Fruit fly (Drosophila melanogaster) whole organism, embryonic: ENCODE results near the gene CG13609.

Experiments
- CG10654 ChIP-seq: fragments of 200-800 bp; sonication (Bioruptor generic); optimal IDR thresholded peaks from 2 replicates; lab custom pipeline; 2016; ENCODE audit warnings: missing biosample characterization, missing genetic modification characterization
- CG11247 ChIP-seq: fragments of 200-800 bp; sonication (Bioruptor generic); IDR thresholded peaks from 2 replicates; pipeline ENCODE4 v1.3.6; 2022; ENCODE audit warnings: missing biosample characterization, missing genetic modification characterization
- CG12659 ChIP-seq: fragments of 200-800 bp; sonication (Bioruptor generic); optimal IDR thresholded peaks from 3 replicates; lab custom pipeline; 2017; ENCODE audit warnings: mild to moderate bottlenecking, missing biosample characterization, missing genetic modification reagents, missing genetic modification characterization
- CG13424 ChIP-seq: fragments of 200-800 bp; sonication (Bioruptor generic); optimal IDR thresholded peaks from 2 replicates; lab custom pipeline; 2019; ENCODE audit warnings: missing biosample characterization, mild to moderate bottlenecking, missing genetic modification characterization, moderate library complexity
- CG14050 ChIP-seq: fragments of 200-800 bp; sonication (Bioruptor generic); IDR thresholded peaks from 3 replicates; pipeline ENCODE4 v1.3.6; 2022; ENCODE audit warnings: missing biosample characterization, missing genetic modification characterization
- CG1529 ChIP-seq: fragments of 200-800 bp; sonication (Bioruptor generic); optimal IDR thresholded peaks from 3 replicates; lab custom pipeline; 2018; ENCODE audit warnings: missing biosample characterization, missing genetic modification characterization
- CG1603 ChIP-seq: fragments of 200-800 bp; sonication (Bioruptor generic); optimal IDR thresholded peaks from 2 replicates; lab custom pipeline; 2019; ENCODE audit warnings: missing biosample characterization, mild to moderate bottlenecking, missing genetic modification characterization, moderate library complexity
- CG17612 ChIP-seq: fragments of 200-800 bp; sonication (Bioruptor generic); IDR thresholded peaks from 2 replicates; pipeline ENCODE4 v1.3.6; 2022; ENCODE audit warnings: missing biosample characterization, missing genetic modification characterization
- CG17829 ChIP-seq: fragments of 200-800 bp; optimal IDR thresholded peaks from 2 replicates; lab custom pipeline; 2019; ENCODE audit warnings: missing biosample characterization, mild to moderate bottlenecking, missing genetic modification characterization, moderate library complexity
- CG31388 ChIP-seq: fragments of 200-800 bp; sonication (Bioruptor generic); optimal IDR thresholded peaks from 2 replicates; lab custom pipeline; 2016; ENCODE audit warnings: missing biosample characterization, missing genetic modification characterization
- CG3163 ChIP-seq: fragments of 200-800 bp; sonication (Bioruptor generic); optimal IDR thresholded peaks from 3 replicates; lab custom pipeline; 2016; ENCODE audit warnings: missing biosample characterization, missing genetic modification characterization
- CG32767 ChIP-seq: fragments of 200-800 bp; sonication (Bioruptor generic); IDR thresholded peaks from 2 replicates; pipeline ENCODE4 v1.3.6; 2022; ENCODE audit warnings: missing biosample characterization, missing genetic modification characterization
- CG33557 ChIP-seq: fragments of 200-800 bp; sonication (Bioruptor generic); optimal IDR thresholded peaks from 2 replicates; lab custom pipeline; 2019; ENCODE audit warnings: missing biosample characterization, mild to moderate bottlenecking, missing genetic modification characterization, moderate library complexity
- CG4282 ChIP-seq: fragments of 200-800 bp; sonication (Bioruptor generic); optimal IDR thresholded peaks from 2 replicates; lab custom pipeline; 2016; ENCODE audit warnings: missing biosample characterization, missing genetic modification characterization
- CG4820 ChIP-seq: fragments of 200-800 bp; sonication (Bioruptor generic); optimal IDR thresholded peaks from 3 replicates; lab custom pipeline; 2016; ENCODE audit warnings: missing biosample characterization, missing genetic modification characterization
- CG5245 ChIP-seq: fragments of 200-800 bp; sonication (Bioruptor generic); optimal IDR thresholded peaks from 3 replicates; lab custom pipeline; 2016; ENCODE audit warnings: missing biosample characterization, missing genetic modification characterization
- CG7745 ChIP-seq: fragments of 200-800 bp; sonication (Bioruptor generic); optimal IDR thresholded peaks from 2 replicates; lab custom pipeline; 2018; ENCODE audit warnings: missing biosample characterization, mild to moderate bottlenecking, missing genetic modification characterization, moderate library complexity
- CG9437 ChIP-seq: fragments of 200-800 bp; sonication (Bioruptor generic); optimal IDR thresholded peaks from 2 replicates; lab custom pipeline; 2018; ENCODE audit warnings: missing biosample characterization, mild to moderate bottlenecking, missing genetic modification characterization
- Camta ChIP-seq: fragments of 200-800 bp; sonication (Bioruptor generic); optimal IDR thresholded peaks from 2 replicates; lab custom pipeline; 2016; ENCODE audit warnings: missing biosample characterization, missing genetic modification characterization
- Dbx ChIP-seq: fragments of 200-800 bp; sonication (Bioruptor generic); IDR thresholded peaks from 3 replicates; pipeline ENCODE4 v1.3.6; 2022; ENCODE audit warnings: missing biosample characterization, missing genetic modification characterization
- Dip2 ChIP-seq: fragments of 200-800 bp; sonication (Bioruptor generic); IDR thresholded peaks from 2 replicates; pipeline ENCODE4 v1.3.6; 2022; ENCODE audit warnings: missing biosample characterization, missing genetic modification characterization
- Dll ChIP-seq: fragments of 200-800 bp; sonication (Bioruptor generic); IDR thresholded peaks from 4 replicates; pipeline ENCODE4 v1.3.6; 2022; ENCODE audit warnings: missing biosample characterization, missing genetic modification characterization; ENCODE audit not compliant: partially characterized antibody
- Ets65A ChIP-seq: fragments of 200-800 bp; sonication (Bioruptor generic); peaks from one replicate; lab custom pipeline; 2016; ENCODE audit warnings: missing biosample characterization, missing genetic modification characterization
- HLH54F ChIP-seq: fragments of 200-800 bp; sonication (Bioruptor generic); optimal IDR thresholded peaks from 3 replicates; lab custom pipeline; 2016; ENCODE audit warnings: missing biosample characterization, missing genetic modification characterization
- HmgZ ChIP-seq: fragments of 200-800 bp; sonication (Bioruptor generic); optimal IDR thresholded peaks from 2 replicates; lab custom pipeline; 2018; ENCODE audit warnings: missing biosample characterization, mild to moderate bottlenecking, missing genetic modification characterization
- Hmr ChIP-seq: fragments of 200-800 bp; sonication (Bioruptor generic); optimal IDR thresholded peaks from 3 replicates; lab custom pipeline; 2017; ENCODE audit warnings: mild to moderate bottlenecking, missing biosample characterization, missing genetic modification reagents, missing genetic modification characterization
- NC2β ChIP-seq: fragments of 200-800 bp; sonication (Bioruptor generic); optimal IDR thresholded peaks from 2 replicates; lab custom pipeline; 2016; ENCODE audit warnings: missing biosample characterization, missing genetic modification characterization
- Nf-YB ChIP-seq: fragments of 200-800 bp; sonication (Bioruptor generic); optimal IDR thresholded peaks from 3 replicates; lab custom pipeline; 2019; ENCODE audit warnings: missing biosample characterization, mild to moderate bottlenecking, missing genetic modification characterization, moderate library complexity
- Pdp1 ChIP-seq, 2 experiments: fragments of 200-800 bp; sonication (Bioruptor generic); optimal IDR thresholded peaks; 3 replicates each; lab custom pipeline; 2016; ENCODE audit warnings: missing biosample characterization in 2 of 2, missing genetic modification characterization in 2 of 2, mild to moderate bottlenecking in 1 of 2, moderate library complexity in 1 of 2
- abd-A ChIP-seq: fragments of 200-800 bp; sonication (Bioruptor generic); optimal IDR thresholded peaks from 3 replicates; lab custom pipeline; 2019; ENCODE audit warnings: missing biosample characterization, mild to moderate bottlenecking, missing genetic modification characterization, moderate library complexity
- br ChIP-seq: fragments of >200 bp; optimal IDR thresholded peaks from 2 replicates; lab custom pipeline; 2017
- dati ChIP-seq: fragments of 200-800 bp; sonication (Bioruptor generic); IDR thresholded peaks from 2 replicates; pipeline ENCODE4 v1.3.6; 2022; ENCODE audit warnings: missing biosample characterization, missing genetic modification characterization
- emc ChIP-seq: fragments of 200-800 bp; sonication (Bioruptor generic); optimal IDR thresholded peaks from 2 replicates; lab custom pipeline; 2016; ENCODE audit warnings: missing biosample characterization, missing genetic modification characterization
- fd64A ChIP-seq: fragments of 200-800 bp; sonication (Bioruptor generic); optimal IDR thresholded peaks from 3 replicates; lab custom pipeline; 2018; ENCODE audit warnings: missing biosample characterization, mild to moderate bottlenecking, missing genetic modification characterization
- fu2 ChIP-seq: fragments of 200-800 bp; sonication (Bioruptor generic); optimal IDR thresholded peaks from 2 replicates; lab custom pipeline; 2016; ENCODE audit warnings: missing biosample characterization, missing genetic modification characterization
- gcm2 ChIP-seq: fragments of 200-800 bp; sonication (Bioruptor generic); optimal IDR thresholded peaks from 2 replicates; lab custom pipeline; 2016; ENCODE audit warnings: missing biosample characterization, missing genetic modification characterization
- hb ChIP-seq: fragments of 200-800 bp; sonication (Bioruptor generic); IDR thresholded peaks from 3 replicates; pipeline ENCODE4 v1.3.6; 2022; ENCODE audit warnings: missing biosample characterization, missing genetic modification characterization; ENCODE audit not compliant: partially characterized antibody
- hth ChIP-seq: fragments of >200 bp; optimal IDR thresholded peaks from 2 replicates; lab custom pipeline; 2017; ENCODE audit warnings: inconsistent platforms
- jing ChIP-seq: fragments of 200-800 bp; sonication (Bioruptor generic); optimal IDR thresholded peaks from 2 replicates; lab custom pipeline; 2018; ENCODE audit warnings: missing biosample characterization, mild to moderate bottlenecking, missing genetic modification characterization
- ken ChIP-seq: fragments of 200-800 bp; sonication (Bioruptor generic); IDR thresholded peaks from 3 replicates; pipeline ENCODE4 v1.3.6; 2022; ENCODE audit warnings: missing biosample characterization, missing genetic modification characterization
- mld ChIP-seq: fragments of 200-800 bp; sonication (Bioruptor generic); IDR thresholded peaks from 3 replicates; pipeline ENCODE4 v1.3.6; 2022; ENCODE audit warnings: missing biosample characterization, missing genetic modification characterization; ENCODE audit not compliant: partially characterized antibody
- pnt ChIP-seq: fragments of 200-800 bp; sonication (Bioruptor generic); optimal IDR thresholded peaks from 3 replicates; lab custom pipeline; 2016; ENCODE audit warnings: missing biosample characterization, missing genetic modification characterization
- row ChIP-seq: fragments of 200-800 bp; sonication (Bioruptor generic); IDR thresholded peaks from 3 replicates; pipeline ENCODE4 v1.3.6; 2022; ENCODE audit warnings: missing biosample characterization, missing genetic modification characterization
- sim ChIP-seq: fragments of 200-800 bp; sonication (Bioruptor generic); IDR thresholded peaks from 2 replicates; pipeline ENCODE4 v1.3.6; 2022; ENCODE audit warnings: missing biosample characterization, missing genetic modification characterization
- tin ChIP-seq: fragments of 200-800 bp; sonication (Bioruptor generic); optimal IDR thresholded peaks from 3 replicates; lab custom pipeline; 2016; ENCODE audit warnings: missing biosample characterization, missing genetic modification characterization
- tll ChIP-seq, 2 experiments: fragments of 200-800 bp in 1 of 2; fragments of >200 bp in 1 of 2; sonication (Bioruptor generic) in 1 of 2; optimal IDR thresholded peaks; 2 replicates each; lab custom pipeline; 2017 to 2019; ENCODE audit warnings: missing biosample characterization in 2 of 2, missing genetic modification characterization in 2 of 2, mild to moderate bottlenecking in 1 of 2, moderate library complexity in 1 of 2
- vnd ChIP-seq: fragments of 200-800 bp; sonication (Bioruptor generic); IDR thresholded peaks from 3 replicates; pipeline ENCODE4 v1.3.6; 2022; ENCODE audit warnings: missing biosample characterization, missing genetic modification characterization; ENCODE audit not compliant: partially characterized antibody
- wor ChIP-seq: fragments of 200-800 bp; sonication (Bioruptor generic); IDR thresholded peaks from 2 replicates; pipeline ENCODE4 v1.3.6; 2022; ENCODE audit warnings: missing biosample characterization, missing genetic modification characterization
- yki ChIP-seq: fragments of >200 bp; optimal IDR thresholded peaks from 3 replicates; lab custom pipeline; 2018
- z ChIP-seq: fragments of 200-800 bp; sonication (Bioruptor generic); IDR thresholded peaks from 3 replicates; pipeline ENCODE4 v1.3.6; 2022; ENCODE audit warnings: missing biosample characterization, missing genetic modification characterization

Gene CG13609

dm6 chr3R:24259278-24260040, 32.6 kb downstream of the CG13609 start (continued):
- TF ChIP-seq br (lab: Kevin White, UChicago), result no peak
- peak; percentile 91 for TF ChIP-seq HmgZ
- TF ChIP-seq pnt (GFP tag; lab: Kevin White, UChicago), result peak; percentile 87
- TF ChIP-seq hth (lab: Kevin White, UChicago), result no peak
- no peak for TF ChIP-seq CG7745 (tag; lab: Kevin White, UChicago)
- peak; percentile 89 for TF ChIP-seq row (GFP tag; lab: Robert Waterston, UW)
- peak; percentile 61 for TF ChIP-seq CG33557 (GFP tag; lab: Kevin White, UChicago)
- TF ChIP-seq Dll (GFP tag; lab: Robert Waterston, UW), result peak; percentile 29; the same call in 1 of the 4 replicates
- no peak for TF ChIP-seq abd-A (tag; lab: Kevin White, UChicago)
- TF ChIP-seq CG3163 (GFP tag; lab: Kevin White, UChicago), result no peak
- TF ChIP-seq Pdp1 (GFP tag; optimal IDR thresholded peaks at IDR 0.05; lab: Kevin White, UChicago), result peak; percentile 90 to 93
- peak; percentile 83 for TF ChIP-seq CG32767 (GFP tag; lab: Robert Waterston, UW)
- TF ChIP-seq CG4820, result peak; percentile 85
- TF ChIP-seq emc, result peak; percentile 81
- peak; percentile 79 for TF ChIP-seq gcm2 (GFP tag; lab: Kevin White, UChicago)
- TF ChIP-seq CG1603 (tag; lab: Kevin White, UChicago), result peak; percentile 94
- TF ChIP-seq tll (GFP tag; optimal IDR thresholded peaks at IDR 0.05; lab: Kevin White, UChicago), result peak in 1 of 2 experiments; percentile 82
- TF ChIP-seq Ets65A, result no peak
- peak; percentile 66 for TF ChIP-seq ken
- TF ChIP-seq HLH54F (GFP tag; lab: Kevin White, UChicago), result peak; percentile 87
- TF ChIP-seq fd64A (GFP tag; lab: Kevin White, UChicago), result peak; percentile 84
- TF ChIP-seq CG9437, result peak; percentile 71
- peak; percentile 82 for TF ChIP-seq CG5245 (GFP tag; lab: Kevin White, UChicago)
- peak; percentile 89 for TF ChIP-seq NC2β
- TF ChIP-seq Camta (GFP tag; lab: Kevin White, UChicago), result peak; percentile 85
- no peak for TF ChIP-seq vnd (GFP tag; lab: Robert Waterston, UW)
- TF ChIP-seq dati (GFP tag; lab: Robert Waterston, UW), result 0 out of 2 replicates have a peak, but pooled peaks have one; percentile 36
- TF ChIP-seq yki (lab: Kevin White, UChicago), result no peak
- TF ChIP-seq CG4282 (GFP tag; lab: Kevin White, UChicago), result peak; percentile 73
- TF ChIP-seq CG13424 (tag; lab: Kevin White, UChicago), result peak; percentile 86
- TF ChIP-seq hb (GFP tag; lab: Robert Waterston, UW), result no peak
- peak; percentile 75 for TF ChIP-seq CG14050
- TF ChIP-seq Dip2 (GFP tag; lab: Robert Waterston, UW), result no peak
- TF ChIP-seq Dbx (GFP tag; lab: Robert Waterston, UW), result peak; percentile 87
- peak; percentile 87 for TF ChIP-seq CG11247 (GFP tag; lab: Robert Waterston, UW)
- peak; percentile 77 for TF ChIP-seq CG1529 (GFP tag; lab: Kevin White, UChicago)
- TF ChIP-seq jing, result peak; percentile 83
- TF ChIP-seq CG12659 (GFP tag; lab: Kevin White, UChicago), result peak; percentile 91
- TF ChIP-seq CG10654 (GFP tag; lab: Kevin White, UChicago), result peak; percentile 81
- TF ChIP-seq sim (GFP tag; lab: Robert Waterston, UW), result peak; percentile 74; the same call in 1 of the 2 replicates
- peak; percentile 71 for TF ChIP-seq Nf-YB
- TF ChIP-seq wor (GFP tag; lab: Robert Waterston, UW), result peak; percentile 62
- peak; percentile 48; the same call in 1 of the 2 replicates for TF ChIP-seq CG17612 (GFP tag; lab: Robert Waterston, UW)
- TF ChIP-seq Hmr, result peak; percentile 92
- 0 out of 3 replicates have a peak, but pooled peaks have one; percentile 39 for TF ChIP-seq mld (GFP tag; lab: Robert Waterston, UW)
- 0 out of 3 replicates have a peak, but pooled peaks have one; percentile 46 for TF ChIP-seq z
- TF ChIP-seq fu2 (GFP tag; lab: Kevin White, UChicago), result peak; percentile 86
- TF ChIP-seq tin, result peak; percentile 89
- TF ChIP-seq CG17829 (tag; lab: Kevin White, UChicago), result peak; percentile 82
- TF ChIP-seq CG31388, result peak; percentile 69
